Worm (Caenorhabditis elegans) whole organism, L3 larva: ENCODE data around the gene C25A8.5.
A peak's percentile ranks its signal among the peaks of the same experiment; 100 is the strongest.

Experiments
- R02D3.7 ChIP-seq: fragments of 150-350 bp; optimal IDR thresholded peaks from 2 replicates; lab custom pipeline; 2014; ENCODE audit warnings: missing biosample characterization, missing genetic modification characterization
- ZK546.5 ChIP-seq: sonication (generic microtip); optimal IDR thresholded peaks from 2 replicates; lab custom pipeline; 2017; ENCODE audit warnings: missing biosample characterization, missing genetic modification characterization
- aly-2 ChIP-seq: fragments of 150-350 bp; optimal IDR thresholded peaks from 2 replicates; lab custom pipeline; 2014; ENCODE audit warnings: missing biosample characterization, missing genetic modification characterization
- ama-1 ChIP-seq: fragments of 150-350 bp; optimal IDR thresholded peaks from 2 replicates; lab custom pipeline; 2018
- ceh-28 ChIP-seq: fragments of 150-350 bp; optimal IDR thresholded peaks from 2 replicates; lab custom pipeline; 2014; ENCODE audit warnings: missing biosample characterization, missing genetic modification reagents, missing genetic modification characterization
- ceh-82 ChIP-seq: fragments of 150-350 bp; optimal IDR thresholded peaks from 2 replicates; lab custom pipeline; 2014; ENCODE audit warnings: missing biosample characterization, missing genetic modification characterization
- ceh-9 ChIP-seq: sonication (generic microtip); optimal IDR thresholded peaks from 2 replicates; lab custom pipeline; 2018; ENCODE audit warnings: missing biosample characterization, missing genetic modification characterization
- daf-12 ChIP-seq: fragments of 150-350 bp; optimal IDR thresholded peaks from 2 replicates; lab custom pipeline; 2014; ENCODE audit warnings: missing biosample characterization, missing genetic modification reagents, missing genetic modification characterization
- egl-27 ChIP-seq: sonication (generic microtip); optimal IDR thresholded peaks from 4 replicates; lab custom pipeline; 2017; ENCODE audit warnings: missing biosample characterization, missing genetic modification reagents, missing genetic modification characterization
- egl-5 ChIP-seq: fragments of 150-350 bp; optimal IDR thresholded peaks from 2 replicates; lab custom pipeline; 2017; ENCODE audit warnings: missing biosample characterization, missing genetic modification reagents, missing genetic modification characterization, inconsistent platforms
- elt-1 ChIP-seq: fragments of 150-350 bp; optimal IDR thresholded peaks from 2 replicates; lab custom pipeline; 2014; ENCODE audit warnings: missing biosample characterization, missing genetic modification characterization
- elt-2 ChIP-seq: sonication (generic microtip); optimal IDR thresholded peaks from 2 replicates; lab custom pipeline; 2016; ENCODE audit warnings: missing genetic modification reagents, mild to moderate bottlenecking, missing genetic modification characterization, missing compliant biosample characterization
- eor-1 ChIP-seq, 2 experiments: fragments of 150-350 bp; optimal IDR thresholded peaks; 2 replicates each; lab custom pipeline; 2014 to 2018; ENCODE audit warnings: missing biosample characterization in 2 of 2, missing genetic modification characterization in 2 of 2
- fkh-10 ChIP-seq: sonication (generic microtip); optimal IDR thresholded peaks from 2 replicates; lab custom pipeline; 2017; ENCODE audit warnings: missing biosample characterization, missing genetic modification reagents, missing genetic modification characterization
- fkh-2 ChIP-seq: fragments of 150-350 bp; optimal IDR thresholded peaks from 2 replicates; lab custom pipeline; 2014; ENCODE audit warnings: missing biosample characterization, missing genetic modification reagents, missing genetic modification characterization
- hmg-11 ChIP-seq: sonication (generic microtip); optimal IDR thresholded peaks from 2 replicates; lab custom pipeline; 2016; ENCODE audit warnings: missing genetic modification characterization, missing compliant biosample characterization
- jun-1 ChIP-seq: fragments of 150-350 bp; optimal IDR thresholded peaks from 2 replicates; lab custom pipeline; 2014; ENCODE audit warnings: missing biosample characterization, missing genetic modification reagents, missing genetic modification characterization
- lin-15B ChIP-seq: fragments of 150-350 bp; optimal IDR thresholded peaks from 2 replicates; lab custom pipeline; 2014; ENCODE audit warnings: missing biosample characterization, missing genetic modification characterization
- lsy-12 ChIP-seq: sonication (generic microtip); optimal IDR thresholded peaks from 2 replicates; lab custom pipeline; 2016; ENCODE audit warnings: mild to moderate bottlenecking, missing genetic modification characterization, missing compliant biosample characterization
- mdl-1 ChIP-seq: fragments of 150-350 bp; optimal IDR thresholded peaks from 2 replicates; lab custom pipeline; 2014; ENCODE audit warnings: missing biosample characterization, missing genetic modification characterization
- mml-1 ChIP-seq: fragments of 150-350 bp; sonication (generic microtip); optimal IDR thresholded peaks from 3 replicates; lab custom pipeline; 2014; ENCODE audit warnings: missing biosample characterization, missing genetic modification characterization
- nfya-1 ChIP-seq: sonication (generic microtip); optimal IDR thresholded peaks from 2 replicates; lab custom pipeline; 2017; ENCODE audit warnings: missing genetic modification characterization, mild to moderate bottlenecking, missing compliant biosample characterization, antibody characterized with exemption, moderate library complexity; ENCODE audit not compliant: insufficient read depth
- nhr-11 ChIP-seq: fragments of 150-350 bp; optimal IDR thresholded peaks from 2 replicates; lab custom pipeline; 2014; ENCODE audit warnings: missing biosample characterization, missing genetic modification characterization
- nhr-23 ChIP-seq: fragments of 150-350 bp; optimal IDR thresholded peaks from 2 replicates; lab custom pipeline; 2014; ENCODE audit warnings: missing biosample characterization, missing genetic modification reagents, missing genetic modification characterization
- nhr-237 ChIP-seq: fragments of 150-350 bp; optimal IDR thresholded peaks from 2 replicates; lab custom pipeline; 2014; ENCODE audit warnings: missing biosample characterization, missing genetic modification characterization
- nhr-25 ChIP-seq: sonication (generic microtip); optimal IDR thresholded peaks from 2 replicates; lab custom pipeline; 2017; ENCODE audit warnings: missing biosample characterization, missing genetic modification characterization
- nhr-28 ChIP-seq: fragments of 150-350 bp; optimal IDR thresholded peaks from 2 replicates; lab custom pipeline; 2014; ENCODE audit warnings: missing biosample characterization, missing genetic modification characterization
- nhr-43 ChIP-seq: sonication (generic microtip); optimal IDR thresholded peaks from 2 replicates; lab custom pipeline; 2016; ENCODE audit warnings: mild to moderate bottlenecking, missing genetic modification characterization, missing compliant biosample characterization; ENCODE audit not compliant: poor library complexity, severe bottlenecking
- nhr-77 ChIP-seq: fragments of 150-350 bp; optimal IDR thresholded peaks from 2 replicates; lab custom pipeline; 2014; ENCODE audit warnings: missing biosample characterization, missing genetic modification characterization
- pha-4 ChIP-seq: fragments of 150-350 bp; optimal IDR thresholded peaks from 2 replicates; lab custom pipeline; 2014; ENCODE audit warnings: missing biosample characterization, missing genetic modification reagents, missing genetic modification characterization
- pqm-1 ChIP-seq: fragments of 150-350 bp; optimal IDR thresholded peaks from 2 replicates; lab custom pipeline; 2017; ENCODE audit warnings: missing biosample characterization, missing genetic modification characterization, inconsistent platforms
- sea-2 ChIP-seq: fragments of 150-350 bp; sonication (generic microtip); optimal IDR thresholded peaks from 4 replicates; lab custom pipeline; 2014; ENCODE audit warnings: missing biosample characterization, missing genetic modification reagents, missing genetic modification characterization
- skn-1 ChIP-seq: fragments of 150-350 bp; optimal IDR thresholded peaks from 2 replicates; lab custom pipeline; 2014; ENCODE audit warnings: missing biosample characterization, missing genetic modification characterization
- snpc-4 ChIP-seq: fragments of 150-350 bp; optimal IDR thresholded peaks from 2 replicates; lab custom pipeline; 2014; ENCODE audit warnings: missing biosample characterization, missing genetic modification characterization
- tbx-2 ChIP-seq: sonication (generic microtip); optimal IDR thresholded peaks from 2 replicates; lab custom pipeline; 2016; ENCODE audit warnings: mild to moderate bottlenecking, missing genetic modification characterization, missing compliant biosample characterization
- unc-62 ChIP-seq: fragments of 150-350 bp; sonication (generic microtip); optimal IDR thresholded peaks from 4 replicates; lab custom pipeline; 2014; ENCODE audit warnings: missing biosample characterization, missing genetic modification reagents, missing genetic modification characterization

C25A8.5 gene

DNA sequence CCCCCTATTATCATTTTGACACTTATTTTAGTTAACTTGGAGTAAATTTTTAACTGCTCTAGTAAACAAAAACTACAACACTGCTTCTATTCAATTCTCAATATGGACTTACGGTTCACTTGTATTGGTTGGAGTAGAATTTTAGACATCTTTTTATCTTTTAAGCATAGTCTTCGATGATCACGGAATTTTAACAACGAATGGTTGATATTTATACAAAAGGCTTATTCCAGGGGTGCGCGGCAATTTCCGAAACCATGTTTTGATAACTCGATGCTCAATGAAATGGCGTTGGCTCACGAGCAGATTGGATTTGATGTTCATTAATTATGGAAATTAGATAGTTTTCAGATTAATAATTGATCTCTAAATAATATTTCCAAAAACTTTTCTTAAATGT is 44.1 kb downstream of the C25A8.5 start:
- no peak for TF ChIP-seq mdl-1

- TF ChIP-seq R02D3.7 (tag; lab: Kevin White, UChicago) (peak; percentile 2), nhr-23 (tag; lab: Kevin White, UChicago) (peak; percentile 80), jun-1 (peak; percentile 47), ceh-28 (tag; lab: Kevin White, UChicago) (peak; percentile 35), nhr-28 (tag; lab: Kevin White, UChicago) (no peak), elt-2 (tag; lab: Kevin White, UChicago) (peak; percentile 34), pqm-1 (tag; lab: Kevin White, UChicago) (peak; percentile 11), nhr-25 (tag; lab: Kevin White, UChicago) (peak; percentile 55), tbx-2 (tag; lab: Kevin White, UChicago) (peak; percentile 35), elt-1 (tag; lab: Kevin White, UChicago) (peak; percentile 19), egl-5 (no peak), hmg-11 (tag; lab: Kevin White, UChicago) (peak; percentile 40), fkh-2 (tag; lab: Kevin White, UChicago) (no peak), nfya-1 (tag; lab: Kevin White, UChicago) (peak; percentile 84), lin-15B (tag; lab: Kevin White, UChicago) (peak; percentile 76), pha-4 (tag; lab: Kevin White, UChicago) (peak; percentile 89), nhr-77 (no peak), snpc-4 (tag; lab: Kevin White, UChicago) (peak; percentile 88), nhr-43 (tag; lab: Kevin White, UChicago) (peak; percentile 35)
Observed at ce11 chrIV:7044552-7045139, 45.3 kb downstream of the C25A8.5 start, which contains the start of gene tin-9.1. Gene tin-9.1, minus strand, starts transcription at chrIV:7044602.

- TF ChIP-seq R02D3.7 (tag; lab: Kevin White, UChicago) (no peak), nfya-1 (tag; lab: Kevin White, UChicago) (no peak), pqm-1 (tag; lab: Kevin White, UChicago) (peak; percentile 24), nhr-237 (no peak), egl-27 (tag; lab: Kevin White, UChicago) (no peak), elt-1 (tag; lab: Kevin White, UChicago) (no peak), snpc-4 (tag; lab: Kevin White, UChicago) (no peak), unc-62 (no peak), sea-2 (GFP tag; lab: Kevin White, UChicago) (no peak), nhr-11 (tag; lab: Kevin White, UChicago) (no peak), fkh-10 (GFP tag; lab: Kevin White, UChicago) (no peak), fkh-2 (tag; lab: Kevin White, UChicago) (no peak), elt-2 (tag; lab: Kevin White, UChicago) (peak; percentile 59), eor-1 (tag; optimal IDR thresholded peaks at IDR 0.05; lab: Kevin White, UChicago) (no peak), skn-1 (tag; lab: Kevin White, UChicago) (peak; percentile 34), ceh-28 (tag; lab: Kevin White, UChicago) (no peak)
- TF ChIP-seq, all 47 proteins: peak for 3
Observed at ce11 chrIV:7045362-7045936, 46.1 kb downstream of the C25A8.5 start.

- TF ChIP-seq daf-12 (tag; lab: Kevin White, UChicago) (no peak), egl-5 (no peak), nhr-237 (no peak), lsy-12 (tag; lab: Kevin White, UChicago) (no peak), ceh-28 (tag; lab: Kevin White, UChicago) (no peak), fkh-10 (GFP tag; lab: Kevin White, UChicago) (no peak), skn-1 (tag; lab: Kevin White, UChicago) (no peak), hmg-11 (tag; lab: Kevin White, UChicago) (no peak), ZK546.5 (tag; lab: Kevin White, UChicago) (no peak), pqm-1 (tag; lab: Kevin White, UChicago) (peak; percentile 56), R02D3.7 (tag; lab: Kevin White, UChicago) (no peak), nhr-25 (tag; lab: Kevin White, UChicago) (peak; percentile 4), nfya-1 (tag; lab: Kevin White, UChicago) (peak; percentile 26), nhr-77 (no peak), elt-1 (tag; lab: Kevin White, UChicago) (peak; percentile 7), lin-15B (tag; lab: Kevin White, UChicago) (no peak), ceh-82 (tag; lab: Kevin White, UChicago) (no peak), ama-1 (lab: Kevin White, UChicago) (peak; percentile 18), nhr-23 (tag; lab: Kevin White, UChicago) (peak; percentile 27), ceh-9 (tag; lab: Kevin White, UChicago) (no peak), aly-2 (tag; lab: Kevin White, UChicago) (no peak), pha-4 (tag; lab: Kevin White, UChicago) (peak; percentile 62), elt-2 (tag; lab: Kevin White, UChicago) (peak; percentile 39), mml-1 (tag; lab: Kevin White, UChicago) (no peak)
Observed at ce11 chrIV:7046641-7047361, 47.5 kb downstream of the C25A8.5 start.
